Worm (Caenorhabditis elegans) whole organism, L2 larva: ENCODE data around the gene C39H7.4.

Experiments
- blmp-1 ChIP-seq: sonication (generic microtip); optimal IDR thresholded peaks from 2 replicates; lab custom pipeline; 2017; ENCODE audit warnings: missing genetic modification characterization, mild to moderate bottlenecking, missing compliant biosample characterization, antibody characterized with exemption, moderate library complexity; ENCODE audit not compliant: insufficient read depth
- mdl-1 ChIP-seq, 2 experiments: fragments of 150-350 bp in 1 of 2; sonication (generic microtip) in 1 of 2; optimal IDR thresholded peaks; 2 replicates each; lab custom pipeline; 2017; ENCODE audit warnings: missing biosample characterization in 2 of 2, missing genetic modification characterization in 2 of 2
- nhr-21 ChIP-seq: fragments of 150-350 bp; optimal IDR thresholded peaks from 2 replicates; lab custom pipeline; 2014; ENCODE audit warnings: missing biosample characterization, missing genetic modification characterization
- sem-4 ChIP-seq: fragments of 150-350 bp; optimal IDR thresholded peaks from 2 replicates; lab custom pipeline; 2014; ENCODE audit warnings: missing biosample characterization, missing genetic modification reagents, missing genetic modification characterization
- snpc-4 ChIP-seq: fragments of 150-350 bp; optimal IDR thresholded peaks from 2 replicates; lab custom pipeline; 2014; ENCODE audit warnings: missing biosample characterization, missing genetic modification characterization
- unc-39 ChIP-seq: fragments of 150-350 bp; optimal IDR thresholded peaks from 2 replicates; lab custom pipeline; 2014; ENCODE audit warnings: missing biosample characterization, missing genetic modification characterization
- unc-55 ChIP-seq: fragments of 150-350 bp; sonication (generic microtip); optimal IDR thresholded peaks from 3 replicates; lab custom pipeline; 2014; ENCODE audit warnings: missing biosample characterization, missing genetic modification reagents, missing genetic modification characterization
- ztf-4 ChIP-seq: fragments of 150-350 bp; optimal IDR thresholded peaks from 2 replicates; lab custom pipeline; 2014; ENCODE audit warnings: missing biosample characterization, missing genetic modification characterization

DNA sequence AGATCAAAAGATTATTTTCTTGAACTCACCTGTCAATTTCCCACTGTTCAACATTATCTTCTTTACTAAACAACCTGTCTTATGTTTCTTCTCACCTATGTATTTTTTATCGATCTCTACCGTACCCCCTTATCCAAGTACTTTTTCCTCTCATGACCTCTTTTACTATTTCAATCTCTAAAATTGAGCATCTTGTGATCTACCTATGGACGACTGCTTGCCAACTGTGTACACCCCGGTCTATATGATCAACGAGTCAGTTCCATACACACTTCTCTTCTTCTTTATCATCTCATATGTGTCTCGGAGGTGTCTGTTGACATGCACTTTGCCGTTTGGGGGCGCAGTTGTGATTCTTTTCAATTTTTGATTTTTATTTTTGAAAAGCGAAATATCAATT lies 24.3 kb downstream of the C39H7.4 start:
- TF ChIP-seq ztf-4 (peak; percentile 3), unc-39 (no peak), blmp-1 (no peak), sem-4 (tag; lab: Kevin White, UChicago) (no peak), mdl-1 (tag; optimal IDR thresholded peaks at IDR 0.05; lab: Kevin White, UChicago) (no peak), unc-55 (GFP tag; lab: Kevin White, UChicago) (no peak), nhr-21 (tag; lab: Kevin White, UChicago) (no peak), snpc-4 (tag; lab: Kevin White, UChicago) (no peak)
